Worm (Caenorhabditis elegans) whole organism, L4 larva: ENCODE measurements around the gene ubc-17.

Experiments
- F26F4.8 ChIP-seq: fragments of 200-800 bp; sonication (Bioruptor generic); conservative IDR thresholded peaks from 2 replicates; pipeline ENCODE4 v1.3.6; 2022; ENCODE audit warnings: missing genetic modification characterization, missing compliant biosample characterization
- ZK546.5 ChIP-seq, 2 experiments: sonication (generic microtip); optimal IDR thresholded peaks; 2 replicates each; lab custom pipeline; 2017; ENCODE audit warnings: missing biosample characterization in 2 of 2, missing genetic modification characterization in 2 of 2
- arid-1 ChIP-seq: fragments of 200-800 bp; sonication (Bioruptor generic); conservative IDR thresholded peaks from 2 replicates; pipeline ENCODE4 v1.3.6; 2022; ENCODE audit warnings: missing genetic modification reagents, missing genetic modification characterization, missing compliant biosample characterization
- daf-12 ChIP-seq: fragments of 150-350 bp; optimal IDR thresholded peaks from 2 replicates; lab custom pipeline; 2014; ENCODE audit warnings: missing biosample characterization, missing genetic modification reagents, missing genetic modification characterization
- jun-1 ChIP-seq: fragments of 150-350 bp; optimal IDR thresholded peaks from 2 replicates; lab custom pipeline; 2014; ENCODE audit warnings: missing biosample characterization, missing genetic modification reagents, missing genetic modification characterization
- lin-13 ChIP-seq: fragments of 150-350 bp; optimal IDR thresholded peaks from 2 replicates; lab custom pipeline; 2014; ENCODE audit warnings: missing biosample characterization, missing genetic modification reagents, missing genetic modification characterization
- lin-39 ChIP-seq: fragments of 150-350 bp; optimal IDR thresholded peaks from 2 replicates; lab custom pipeline; 2014; ENCODE audit warnings: missing biosample characterization, missing genetic modification reagents, missing genetic modification characterization
- lir-3 ChIP-seq: sonication (generic microtip); optimal IDR thresholded peaks from 2 replicates; lab custom pipeline; 2016; ENCODE audit warnings: mild to moderate bottlenecking, missing genetic modification characterization, missing compliant biosample characterization
- php-3 ChIP-seq: fragments of 200-800 bp; sonication (Bioruptor generic); IDR thresholded peaks from 2 replicates; pipeline ENCODE4 v1.3.6; 2022; ENCODE audit warnings: missing genetic modification reagents, missing genetic modification characterization, missing compliant biosample characterization
- rbr-2 ChIP-seq: sonication (generic microtip); optimal IDR thresholded peaks from 2 replicates; lab custom pipeline; 2016; ENCODE audit warnings: missing genotype, missing genetic modification characterization, missing compliant biosample characterization
- unc-39 ChIP-seq: sonication (generic microtip); optimal IDR thresholded peaks from 2 replicates; lab custom pipeline; 2017; ENCODE audit warnings: missing biosample characterization, missing genetic modification characterization

ce11 chrX:7066003-7066402 lies 15.6 kb downstream of the ubc-17 start:
- TF ChIP-seq jun-1 (tag; lab: Kevin White, UChicago) = no peak
- no peak for TF ChIP-seq rbr-2
- no peak for TF ChIP-seq lir-3 (tag; lab: Kevin White, UChicago)
- TF ChIP-seq ZK546.5 (tag; optimal IDR thresholded peaks at IDR 0.05; lab: Kevin White, UChicago) = no peak
- TF ChIP-seq unc-39 (tag; lab: Kevin White, UChicago) = no peak
- no peak for TF ChIP-seq F26F4.8 (GFP tag; lab: Robert Waterston, UW)
- no peak for TF ChIP-seq lin-13 (GFP tag; lab: Kevin White, UChicago)
- TF ChIP-seq php-3 = no peak
- TF ChIP-seq daf-12 = no peak
- no peak for TF ChIP-seq arid-1
- TF ChIP-seq lin-39 (tag; lab: Kevin White, UChicago) = no peak
